Worm (Caenorhabditis elegans) whole organism, midembryonic: Measurements from ENCODE around the gene C02F5.5.

ENCODE experiments used
- T22C8.4 ChIP-seq: fragments of 200-800 bp; sonication (Bioruptor generic); IDR thresholded peaks from 2 replicates; pipeline ENCODE4 v1.3.6; 2022; ENCODE audit warnings: missing genetic modification characterization, missing compliant biosample characterization
- cog-1 ChIP-seq: sonication (generic microtip); optimal IDR thresholded peaks from 2 replicates; lab custom pipeline; 2016; ENCODE audit warnings: missing genetic modification characterization, missing compliant biosample characterization
- flt-1 ChIP-seq: fragments of 200-800 bp; sonication (Bioruptor generic); IDR thresholded peaks from 2 replicates; pipeline ENCODE4 v1.3.6; 2022; ENCODE audit warnings: missing genetic modification characterization, missing compliant biosample characterization
- klf-2 ChIP-seq: fragments of 200-800 bp; sonication (Bioruptor generic); conservative IDR thresholded peaks from 2 replicates; pipeline ENCODE4 v1.3.6; 2022; ENCODE audit warnings: missing genetic modification reagents, missing genetic modification characterization, missing compliant biosample characterization
- med-1 ChIP-seq: sonication (generic microtip); optimal IDR thresholded peaks from 2 replicates; lab custom pipeline; 2017; ENCODE audit warnings: missing genetic modification characterization, mild to moderate bottlenecking, missing compliant biosample characterization, antibody characterized with exemption, missing genetic modification reagents; ENCODE audit not compliant: insufficient read depth
- ref-1 ChIP-seq: fragments of 200-800 bp; sonication (Bioruptor generic); conservative IDR thresholded peaks from 2 replicates; pipeline ENCODE4 v1.3.6; 2022; ENCODE audit warnings: missing genetic modification reagents, missing genetic modification characterization, missing compliant biosample characterization
- tab-1 ChIP-seq: fragments of 200-800 bp; sonication (Bioruptor generic); IDR thresholded peaks from 2 replicates; pipeline ENCODE4 v1.3.6; 2022; ENCODE audit warnings: missing genetic modification characterization, missing compliant biosample characterization
- ztf-23 ChIP-seq: fragments of 200-800 bp; sonication (Bioruptor generic); IDR thresholded peaks from 2 replicates; pipeline ENCODE4 v1.3.6; 2022; ENCODE audit warnings: missing genetic modification reagents, missing genetic modification characterization, missing compliant biosample characterization
- ztf-29 ChIP-seq: fragments of 200-800 bp; sonication (Bioruptor generic); IDR thresholded peaks from 2 replicates; pipeline ENCODE4 v1.3.6; 2022; ENCODE audit warnings: missing genetic modification reagents, missing genetic modification characterization, missing compliant biosample characterization

C02F5.5 gene

DNA sequence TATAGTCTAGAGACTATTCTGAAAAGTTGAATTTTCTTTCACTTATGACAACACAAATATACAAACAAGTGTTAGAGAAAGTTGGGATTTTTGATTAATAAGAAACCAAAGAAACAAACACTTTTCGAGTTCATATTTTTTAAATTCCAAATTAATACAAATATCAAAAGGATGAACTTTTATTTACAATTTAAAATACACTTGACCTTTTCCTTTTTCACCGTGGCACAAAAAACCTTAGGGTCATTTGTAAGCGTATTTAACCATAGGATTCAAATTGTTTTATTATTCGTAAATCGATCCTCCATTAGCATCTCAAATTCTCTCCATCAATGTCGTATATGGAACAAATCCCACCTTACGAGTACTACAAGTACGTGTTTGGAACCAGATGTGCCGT, at the start of gene C02F5.5:
TSS of gene C02F5.5 (plus strand) at position 301 of the 400 bp plus-strand sequence.
- TF ChIP-seq ref-1 (GFP tag; lab: Robert Waterston, UW): no peak
- no peak for TF ChIP-seq flt-1 (GFP tag; lab: Robert Waterston, UW)
- no peak for TF ChIP-seq T22C8.4 (GFP tag; lab: Robert Waterston, UW)

DNA sequence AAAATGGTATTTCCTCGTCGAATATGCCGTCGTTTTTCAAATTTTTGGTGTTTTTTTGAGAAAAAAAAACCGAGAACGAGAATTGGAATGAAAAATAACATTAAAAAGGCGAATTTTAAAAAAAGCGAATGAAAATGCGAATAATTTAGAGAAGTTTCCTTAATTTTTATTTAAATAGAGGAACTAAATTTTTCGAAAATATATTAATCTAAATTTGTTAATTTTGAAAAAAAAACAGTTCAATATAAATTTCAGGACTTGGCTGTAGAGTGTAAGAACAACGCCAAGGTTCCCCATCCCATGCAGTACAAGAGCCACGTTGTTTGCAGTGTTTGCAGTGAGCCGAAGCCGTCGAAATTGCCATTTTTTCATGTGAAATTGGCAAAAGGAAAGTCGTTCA, 45.5 kb upstream of the C02F5.5 start, which contains the start of gene C50C3.19:
TSS of gene C50C3.19 (plus strand) at position 301 of the 400 bp plus-strand sequence.
- no peak for TF ChIP-seq T22C8.4 (GFP tag; lab: Robert Waterston, UW)
- TF ChIP-seq ztf-29 (GFP tag; lab: Robert Waterston, UW): no peak
- no peak for TF ChIP-seq flt-1 (GFP tag; lab: Robert Waterston, UW)
- no peak for TF ChIP-seq ref-1 (GFP tag; lab: Robert Waterston, UW)
- no peak for TF ChIP-seq med-1 (GFP tag; lab: Kevin White, UChicago)
- TF ChIP-seq tab-1 (GFP tag; lab: Robert Waterston, UW): no peak
- TF ChIP-seq klf-2: no peak
- no peak for TF ChIP-seq ztf-23
- no peak for TF ChIP-seq cog-1 (tag; lab: Kevin White, UChicago)

DNA sequence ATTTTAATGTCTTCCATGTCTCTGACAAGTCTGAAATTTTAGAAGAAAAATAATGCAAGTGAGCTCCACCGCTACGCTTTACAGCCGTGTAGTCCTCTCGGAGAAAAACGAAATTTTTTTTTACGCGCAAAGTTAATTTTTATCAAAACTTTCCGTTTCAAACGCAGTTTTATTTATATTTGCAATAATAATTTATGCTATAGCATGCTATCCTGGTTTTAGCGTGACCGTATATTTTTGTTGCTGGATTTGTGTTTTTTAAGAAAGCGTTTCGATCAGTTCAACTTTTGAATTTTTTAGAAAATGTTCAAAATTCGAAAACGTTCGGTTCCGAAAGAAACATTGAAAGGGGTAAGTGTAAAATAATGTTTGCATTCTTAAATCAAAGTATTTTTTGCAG, 44.3 kb upstream of the C02F5.5 start, which contains the start of gene C50C3.1:
TSS of gene C50C3.1 (plus strand) at position 301 of the 400 bp plus-strand sequence.
- TF ChIP-seq med-1 (GFP tag; lab: Kevin White, UChicago) (no peak), T22C8.4 (GFP tag; lab: Robert Waterston, UW) (no peak), cog-1 (tag; lab: Kevin White, UChicago) (no peak), flt-1 (GFP tag; lab: Robert Waterston, UW) (no peak), ref-1 (GFP tag; lab: Robert Waterston, UW) (no peak), ztf-23 (no peak), klf-2 (no peak), ztf-29 (GFP tag; lab: Robert Waterston, UW) (no peak), tab-1 (GFP tag; lab: Robert Waterston, UW) (no peak)

DNA sequence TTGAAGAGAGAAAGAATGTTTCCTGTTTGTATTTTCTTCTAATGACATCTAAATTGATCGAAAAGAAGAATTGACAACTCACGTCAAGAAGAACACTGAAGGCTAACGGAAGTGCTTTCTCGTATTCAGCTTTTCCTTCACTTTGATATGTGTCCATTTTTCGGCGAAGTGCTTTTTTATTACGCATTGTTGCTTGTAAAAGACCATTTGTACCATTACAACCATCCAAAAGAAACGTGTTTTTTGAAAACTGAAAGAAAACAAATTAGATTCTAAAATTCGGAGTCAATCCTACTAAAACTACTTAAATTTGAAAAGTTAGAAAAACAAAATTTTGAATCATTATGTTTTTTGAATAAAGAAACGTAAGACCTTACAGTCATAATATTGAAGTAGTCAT, 36.9 kb upstream of the C02F5.5 start:
- TF ChIP-seq ztf-29 (GFP tag; lab: Robert Waterston, UW) (no peak), cog-1 (tag; lab: Kevin White, UChicago) (no peak), med-1 (GFP tag; lab: Kevin White, UChicago) (no peak), ztf-23 (no peak), ref-1 (GFP tag; lab: Robert Waterston, UW) (no peak), flt-1 (GFP tag; lab: Robert Waterston, UW) (no peak), T22C8.4 (GFP tag; lab: Robert Waterston, UW) (no peak), klf-2 (no peak)

DNA sequence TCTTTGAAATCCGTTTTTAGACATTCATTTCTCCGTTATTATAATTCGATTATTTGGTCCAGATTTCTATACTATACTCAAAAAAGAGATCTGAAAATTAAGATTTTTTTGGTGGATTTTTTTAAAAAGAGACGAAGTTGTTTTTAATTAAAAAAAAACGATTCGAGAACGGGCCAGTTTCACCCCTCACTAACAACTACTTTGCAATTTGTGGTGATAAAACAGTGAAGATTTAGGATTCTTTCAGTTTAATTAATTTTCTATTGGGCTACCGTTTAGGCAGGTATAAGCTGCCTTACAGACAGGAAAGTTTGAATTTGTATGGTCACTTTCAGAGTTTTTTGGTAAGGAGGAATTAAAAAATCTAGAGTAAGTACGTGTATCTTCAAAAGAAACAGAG, 34.9 kb upstream of the C02F5.5 start, which contains the start of gene unc-36:
TSS of gene unc-36 (minus strand) at position 101 of the 400 bp plus-strand sequence.
- no peak for TF ChIP-seq T22C8.4 (GFP tag; lab: Robert Waterston, UW)
- no peak for TF ChIP-seq klf-2
- no peak for TF ChIP-seq ref-1 (GFP tag; lab: Robert Waterston, UW)
- TF ChIP-seq flt-1 (GFP tag; lab: Robert Waterston, UW): no peak
- TF ChIP-seq ztf-23: no peak
- no peak for TF ChIP-seq cog-1 (tag; lab: Kevin White, UChicago)
- TF ChIP-seq tab-1 (GFP tag; lab: Robert Waterston, UW): no peak
- no peak for TF ChIP-seq med-1 (GFP tag; lab: Kevin White, UChicago)
- no peak for TF ChIP-seq ztf-29 (GFP tag; lab: Robert Waterston, UW)

DNA sequence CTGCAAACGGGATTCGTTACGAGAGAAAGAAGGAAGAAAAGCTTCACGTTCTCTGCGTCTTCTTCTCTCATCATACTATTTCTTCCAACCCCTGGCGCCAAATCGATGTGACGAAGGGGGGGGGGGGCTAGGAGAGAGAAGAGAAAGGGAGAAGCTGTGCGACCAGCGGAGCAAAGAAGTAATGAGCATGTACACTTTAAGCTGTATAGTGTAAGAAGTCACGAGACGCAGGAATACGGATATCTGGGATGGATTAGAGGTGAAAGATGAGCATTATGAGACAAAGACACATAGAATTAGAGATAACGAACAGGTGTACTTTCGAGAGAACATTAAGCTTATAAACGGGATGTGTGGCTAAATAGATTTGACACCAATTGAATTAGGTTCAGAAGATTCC, 34.2 kb upstream of the C02F5.5 start:
- no peak for TF ChIP-seq tab-1 (GFP tag; lab: Robert Waterston, UW)
- TF ChIP-seq flt-1 (GFP tag; lab: Robert Waterston, UW): no peak
- TF ChIP-seq med-1 (GFP tag; lab: Kevin White, UChicago): no peak
- TF ChIP-seq ztf-23: no peak
- no peak for TF ChIP-seq ref-1 (GFP tag; lab: Robert Waterston, UW)
- no peak for TF ChIP-seq cog-1 (tag; lab: Kevin White, UChicago)
- TF ChIP-seq T22C8.4 (GFP tag; lab: Robert Waterston, UW): no peak
- TF ChIP-seq ztf-29 (GFP tag; lab: Robert Waterston, UW): no peak
- TF ChIP-seq klf-2: no peak

DNA sequence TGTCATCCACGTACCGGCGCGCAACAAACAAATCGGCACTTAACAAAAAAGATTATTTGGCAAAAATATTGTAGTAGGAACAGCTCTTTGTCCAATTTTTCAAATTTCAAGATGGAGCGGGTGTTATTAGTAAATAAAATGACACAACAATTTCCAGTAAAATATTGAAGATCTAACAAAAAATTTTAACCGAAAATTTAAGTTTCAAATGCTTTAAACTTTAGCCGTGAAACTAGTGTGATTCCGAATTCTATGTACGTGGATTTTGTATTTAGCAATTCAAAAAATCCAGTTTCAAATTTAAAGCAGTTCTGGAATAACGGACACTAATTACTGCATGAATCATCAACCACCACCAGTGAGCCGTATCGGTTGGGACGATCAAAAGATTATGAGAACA, 33.2 kb upstream of the C02F5.5 start, which contains the start of gene snb-5:
TSS of gene snb-5 (plus strand) at position 301 of the 400 bp plus-strand sequence.
- no peak for TF ChIP-seq med-1 (GFP tag; lab: Kevin White, UChicago)
- no peak for TF ChIP-seq tab-1 (GFP tag; lab: Robert Waterston, UW)
- TF ChIP-seq ztf-23: no peak
- TF ChIP-seq ref-1 (GFP tag; lab: Robert Waterston, UW): no peak
- TF ChIP-seq klf-2: no peak
- TF ChIP-seq ztf-29 (GFP tag; lab: Robert Waterston, UW): no peak
- no peak for TF ChIP-seq flt-1 (GFP tag; lab: Robert Waterston, UW)
- TF ChIP-seq T22C8.4 (GFP tag; lab: Robert Waterston, UW): no peak
- no peak for TF ChIP-seq cog-1 (tag; lab: Kevin White, UChicago)

DNA sequence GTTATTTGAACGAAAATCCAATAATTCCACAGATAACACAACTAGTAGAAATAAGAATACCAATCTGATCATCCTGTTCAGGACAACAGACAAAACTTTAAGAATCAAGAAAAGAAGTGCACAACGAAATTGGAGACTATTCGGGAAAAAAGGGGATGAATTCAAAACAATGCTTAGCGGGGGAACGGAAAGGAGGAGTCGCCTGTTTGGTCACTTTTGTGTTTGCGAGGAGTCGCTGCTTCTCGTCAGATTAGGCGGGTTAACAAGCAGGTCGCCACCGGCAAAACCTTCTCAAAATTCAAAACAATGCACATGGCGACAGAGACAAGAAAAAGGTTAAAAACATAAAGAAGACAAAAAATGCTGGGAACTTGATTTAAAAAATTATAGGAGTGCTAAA, 26.2 kb upstream of the C02F5.5 start, which contains the start of gene C30A5.10:
TSS of gene C30A5.10 (minus strand) at position 101 of the 400 bp plus-strand sequence.
- TF ChIP-seq med-1 (GFP tag; lab: Kevin White, UChicago): no peak
- no peak for TF ChIP-seq ref-1 (GFP tag; lab: Robert Waterston, UW)
- TF ChIP-seq klf-2: no peak
- TF ChIP-seq cog-1 (tag; lab: Kevin White, UChicago): no peak
- TF ChIP-seq T22C8.4 (GFP tag; lab: Robert Waterston, UW): no peak
- no peak for TF ChIP-seq ztf-29 (GFP tag; lab: Robert Waterston, UW)
- no peak for TF ChIP-seq flt-1 (GFP tag; lab: Robert Waterston, UW)
- TF ChIP-seq ztf-23: no peak
- TF ChIP-seq tab-1 (GFP tag; lab: Robert Waterston, UW): no peak

DNA sequence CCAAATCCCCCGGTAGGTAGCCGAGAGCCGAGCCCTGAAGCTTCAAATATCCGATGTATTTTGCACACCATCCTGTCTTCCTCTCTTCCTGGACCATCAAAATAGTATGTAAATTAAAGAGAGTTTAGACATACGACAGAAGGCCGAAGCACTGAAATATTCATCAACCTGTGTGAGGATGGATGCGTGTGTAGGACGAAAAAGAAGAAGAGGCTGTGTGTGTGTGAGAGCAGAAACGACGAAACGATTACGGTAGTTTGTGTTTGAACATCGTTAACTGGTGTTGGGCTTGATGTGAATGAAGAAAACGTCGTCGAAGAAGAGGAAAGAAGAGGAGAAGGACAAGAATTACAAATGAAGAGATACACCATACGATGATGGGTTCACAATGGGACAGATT, 24.4 kb upstream of the C02F5.5 start:
- no peak for TF ChIP-seq ztf-29 (GFP tag; lab: Robert Waterston, UW)
- TF ChIP-seq cog-1 (tag; lab: Kevin White, UChicago): no peak
- TF ChIP-seq med-1 (GFP tag; lab: Kevin White, UChicago): no peak
- no peak for TF ChIP-seq ztf-23
- TF ChIP-seq klf-2: no peak
